Fruit fly (Drosophila melanogaster) whole organism, pupa: ENCODE results near the gene CG42713.
A peak's percentile ranks its signal among the peaks of the same experiment; 100 is the strongest.

Source experiments
- CG10348 ChIP-seq: fragments of 200-800 bp; sonication (Bioruptor generic); IDR thresholded peaks from 2 replicates; pipeline ENCODE4 v1.3.6; 2022; ENCODE audit warnings: missing biosample characterization, missing genetic modification characterization
- CG12605 ChIP-seq: fragments of 200-800 bp; sonication (Bioruptor generic); IDR thresholded peaks from 2 replicates; pipeline ENCODE4 v1.3.6; 2022; ENCODE audit warnings: missing biosample characterization, missing genetic modification characterization
- CG13204 ChIP-seq: fragments of 200-800 bp; sonication (Bioruptor generic); optimal IDR thresholded peaks from 2 replicates; lab custom pipeline; 2018; ENCODE audit warnings: missing biosample characterization, mild to moderate bottlenecking, missing genetic modification characterization, moderate library complexity
- CG14655 ChIP-seq: fragments of 200-800 bp; sonication (Bioruptor generic); optimal IDR thresholded peaks from 3 replicates; lab custom pipeline; 2017; ENCODE audit warnings: mild to moderate bottlenecking, missing biosample characterization, missing genetic modification reagents, missing genetic modification characterization
- CG15710 ChIP-seq: fragments of 200-800 bp; sonication (Bioruptor generic); optimal IDR thresholded peaks from 2 replicates; lab custom pipeline; 2018; ENCODE audit warnings: missing biosample characterization, mild to moderate bottlenecking, missing genetic modification characterization, moderate library complexity
- CG17806 ChIP-seq: fragments of 200-800 bp; sonication (Bioruptor generic); optimal IDR thresholded peaks from 2 replicates; lab custom pipeline; 2018; ENCODE audit warnings: missing biosample characterization, mild to moderate bottlenecking, missing genetic modification characterization, moderate library complexity
- CG32121 ChIP-seq: fragments of 200-800 bp; sonication (Bioruptor generic); IDR thresholded peaks from 2 replicates; pipeline ENCODE4 v1.3.6; 2022; ENCODE audit warnings: missing biosample characterization, missing genetic modification characterization
- CG34367 ChIP-seq: fragments of 200-800 bp; sonication (Bioruptor generic); optimal IDR thresholded peaks from 2 replicates; lab custom pipeline; 2018; ENCODE audit warnings: missing biosample characterization, mild to moderate bottlenecking, missing genetic modification characterization
- CG4496 ChIP-seq: fragments of 200-800 bp; sonication (Bioruptor generic); IDR thresholded peaks from 3 replicates; pipeline ENCODE4 v1.3.6; 2022; ENCODE audit warnings: missing biosample characterization, missing genetic modification characterization
- CG8159 ChIP-seq: fragments of 200-800 bp; sonication (Bioruptor generic); optimal IDR thresholded peaks from 3 replicates; lab custom pipeline; 2018; ENCODE audit warnings: missing biosample characterization, mild to moderate bottlenecking, missing genetic modification characterization, moderate library complexity
- CG8301 ChIP-seq: fragments of 200-800 bp; sonication (Bioruptor generic); optimal IDR thresholded peaks from 2 replicates; lab custom pipeline; 2018; ENCODE audit warnings: missing biosample characterization, mild to moderate bottlenecking, missing genetic modification characterization
- CG9948 ChIP-seq: fragments of 200-800 bp; sonication (Bioruptor generic); optimal IDR thresholded peaks from 2 replicates; lab custom pipeline; 2018; ENCODE audit warnings: missing biosample characterization, mild to moderate bottlenecking, missing genetic modification characterization, moderate library complexity
- D1 ChIP-seq: fragments of 200-800 bp; sonication (Bioruptor generic); optimal IDR thresholded peaks from 2 replicates; lab custom pipeline; 2018; ENCODE audit warnings: missing biosample characterization, mild to moderate bottlenecking, missing genetic modification characterization, moderate library complexity
- EcR ChIP-seq: fragments of 200-800 bp; sonication (Bioruptor generic); optimal IDR thresholded peaks from 3 replicates; lab custom pipeline; 2019; ENCODE audit warnings: missing biosample characterization, missing genetic modification characterization, mild to moderate bottlenecking, moderate library complexity, missing genetic modification reagents
- Ets98B ChIP-seq: fragments of 200-800 bp; sonication (Bioruptor generic); IDR thresholded peaks from 2 replicates; pipeline ENCODE4 v1.3.6; 2022; ENCODE audit warnings: missing biosample characterization, missing genetic modification characterization
- Pif1A ChIP-seq: fragments of 200-800 bp; sonication (Bioruptor generic); optimal IDR thresholded peaks from 3 replicates; lab custom pipeline; 2016; ENCODE audit warnings: missing biosample characterization, missing genetic modification characterization
- Pif1B ChIP-seq: fragments of 200-800 bp; sonication (Bioruptor generic); optimal IDR thresholded peaks from 3 replicates; lab custom pipeline; 2016; ENCODE audit warnings: missing biosample characterization, missing genetic modification characterization
- Snoo ChIP-seq: fragments of 200-800 bp; sonication (Bioruptor generic); optimal IDR thresholded peaks from 3 replicates; lab custom pipeline; 2017; ENCODE audit warnings: missing biosample characterization, mild to moderate bottlenecking, missing genetic modification characterization, inconsistent platforms
- fd96Ca ChIP-seq: fragments of 200-800 bp; sonication (Bioruptor generic); IDR thresholded peaks from 3 replicates; pipeline ENCODE4 v1.3.6; 2022; ENCODE audit warnings: missing biosample characterization, missing genetic modification characterization
- gl ChIP-seq: fragments of 200-800 bp; sonication (Bioruptor generic); optimal IDR thresholded peaks from 2 replicates; lab custom pipeline; 2018; ENCODE audit warnings: missing biosample characterization, mild to moderate bottlenecking, missing genetic modification characterization
- rn ChIP-seq: fragments of 200-800 bp; sonication (Bioruptor generic); IDR thresholded peaks from 2 replicates; pipeline ENCODE4 v1.3.6; 2022; ENCODE audit warnings: missing biosample characterization, missing genetic modification characterization

The CG42713 gene

DNA sequence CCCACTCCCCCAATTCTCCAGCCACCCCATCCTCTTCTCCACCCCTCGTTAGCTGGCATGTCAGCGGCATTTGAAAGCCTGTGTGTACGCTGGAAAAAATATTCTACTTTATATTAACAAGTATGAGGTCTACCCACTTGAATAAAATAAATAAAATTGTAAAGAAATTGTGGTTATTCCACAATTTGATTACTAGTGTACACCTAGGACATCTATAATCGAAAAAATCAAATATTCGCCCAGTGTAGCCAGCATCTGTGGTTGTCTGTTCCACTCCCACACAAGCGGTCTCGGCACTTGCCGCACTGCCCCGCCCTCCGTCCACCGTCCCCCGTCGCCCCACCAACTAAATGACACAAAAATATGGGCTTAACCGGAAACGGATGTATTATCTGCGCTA is 30.5 kb upstream of the CG42713 start:
- peak; percentile 30; the same call in 1 of the 2 replicates for TF ChIP-seq rn (GFP tag; lab: Robert Waterston, UW)
- TF ChIP-seq CG13204 (GFP tag; lab: Kevin White, UChicago): no peak
- no peak for TF ChIP-seq EcR (GFP tag; lab: Kevin White, UChicago)
- peak; percentile 5 for TF ChIP-seq gl (tag; lab: Kevin White, UChicago)
- TF ChIP-seq CG4496 (GFP tag; lab: Robert Waterston, UW): no peak; the same call in 2 of the 3 replicates
- TF ChIP-seq CG12605 (GFP tag; lab: Robert Waterston, UW): no peak
- TF ChIP-seq fd96Ca (GFP tag; lab: Robert Waterston, UW): peak; percentile 68
- TF ChIP-seq CG17806 (tag; lab: Kevin White, UChicago): no peak
- no peak; the same call in 1 of the 2 replicates for TF ChIP-seq CG32121 (GFP tag; lab: Robert Waterston, UW)
- TF ChIP-seq D1 (tag; lab: Kevin White, UChicago): no peak
- TF ChIP-seq Pif1A (GFP tag; lab: Kevin White, UChicago): peak; percentile 37
- no peak for TF ChIP-seq Ets98B (GFP tag; lab: Robert Waterston, UW)
- TF ChIP-seq Pif1B (GFP tag; lab: Kevin White, UChicago): peak; percentile 20
- no peak for TF ChIP-seq CG34367 (tag; lab: Kevin White, UChicago)
- peak; percentile 58 for TF ChIP-seq Snoo (tag; lab: Kevin White, UChicago)
- no peak for TF ChIP-seq CG10348 (GFP tag; lab: Robert Waterston, UW)
- TF ChIP-seq CG15710 (tag; lab: Kevin White, UChicago): peak; percentile 45
- TF ChIP-seq CG9948 (tag; lab: Kevin White, UChicago): peak; percentile 45
- peak; percentile 37 for TF ChIP-seq CG8301 (tag; lab: Kevin White, UChicago)
- peak; percentile 63 for TF ChIP-seq CG8159 (tag; lab: Kevin White, UChicago)
- TF ChIP-seq CG14655 (GFP tag; lab: Kevin White, UChicago): peak; percentile 61

DNA sequence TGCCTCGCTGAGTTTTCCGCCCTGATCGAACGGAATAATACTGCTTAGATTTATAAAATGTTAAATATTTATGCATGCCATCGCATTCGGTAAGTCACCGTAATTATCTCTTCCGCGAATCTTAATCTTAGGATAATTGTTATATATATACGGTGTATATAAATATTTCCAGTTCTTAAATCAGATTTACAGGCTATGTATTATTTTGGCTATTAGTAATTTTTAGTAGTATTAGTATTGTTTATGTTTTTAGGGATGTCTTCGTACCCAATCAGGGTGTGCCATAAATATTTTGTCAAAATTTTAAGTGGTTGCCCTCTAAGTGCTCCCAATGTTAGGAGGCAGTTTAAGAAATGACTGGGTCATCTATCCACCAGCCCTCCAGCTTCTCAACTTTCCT is 28.8 kb upstream of the CG42713 start, which contains the start of gene CG32986:
CG32986 (plus strand) TSS at position 301 of the 400 bp plus-strand sequence.
- TF ChIP-seq CG32121 (GFP tag; lab: Robert Waterston, UW) (no peak), CG17806 (tag; lab: Kevin White, UChicago) (no peak), gl (tag; lab: Kevin White, UChicago) (no peak), EcR (GFP tag; lab: Kevin White, UChicago) (no peak), CG34367 (tag; lab: Kevin White, UChicago) (no peak), CG4496 (GFP tag; lab: Robert Waterston, UW) (no peak)

DNA sequence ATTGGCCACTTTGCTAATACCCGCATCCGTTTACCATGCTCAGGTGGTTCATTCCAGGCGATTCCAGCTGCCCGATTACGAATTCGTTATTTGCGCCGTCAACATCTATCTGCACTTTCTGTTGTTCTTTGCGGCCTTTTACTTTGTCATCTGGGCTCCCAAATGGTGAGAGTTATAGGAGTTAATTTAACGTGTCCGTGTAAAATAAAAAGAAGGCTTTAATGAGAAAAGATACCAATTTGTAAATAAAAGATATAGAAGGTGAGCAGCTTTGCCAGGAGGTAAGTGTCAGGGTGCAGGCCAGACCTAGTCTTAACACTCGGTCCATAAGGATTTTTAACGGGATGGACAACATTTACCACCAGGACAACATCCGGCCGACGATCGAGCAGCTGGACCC is 27.7 kb upstream of the CG42713 start, which contains the start of gene CG32987:
CG32987 (plus strand) TSS at position 301 of the 400 bp plus-strand sequence.
- no peak for TF ChIP-seq gl (tag; lab: Kevin White, UChicago)
- no peak for TF ChIP-seq CG13204 (GFP tag; lab: Kevin White, UChicago)
- no peak for TF ChIP-seq D1 (tag; lab: Kevin White, UChicago)
- TF ChIP-seq Pif1B (GFP tag; lab: Kevin White, UChicago): no peak
- no peak for TF ChIP-seq Ets98B (GFP tag; lab: Robert Waterston, UW)
- TF ChIP-seq CG4496 (GFP tag; lab: Robert Waterston, UW): no peak
- no peak for TF ChIP-seq EcR (GFP tag; lab: Kevin White, UChicago)
- no peak for TF ChIP-seq rn (GFP tag; lab: Robert Waterston, UW)
- TF ChIP-seq CG10348 (GFP tag; lab: Robert Waterston, UW): no peak
- no peak for TF ChIP-seq CG9948 (tag; lab: Kevin White, UChicago)

DNA sequence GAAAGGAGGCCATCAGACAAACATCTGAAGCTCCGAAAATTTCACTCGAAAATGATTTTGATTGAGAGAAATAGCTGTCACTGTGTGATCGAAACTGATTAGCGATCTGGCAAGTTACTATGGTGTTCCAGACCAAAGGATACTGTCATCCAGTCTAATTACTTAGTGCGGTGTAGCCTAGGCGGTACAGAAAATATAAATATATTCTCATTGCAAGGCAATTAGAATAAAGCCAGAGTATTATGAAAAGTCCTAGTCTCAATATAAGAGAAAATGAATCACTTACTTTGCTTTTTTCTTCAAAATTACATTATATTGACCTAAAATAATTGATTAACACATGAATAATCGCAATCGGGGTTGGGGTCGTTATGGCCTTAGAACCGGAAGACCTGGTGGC is 26.7 kb upstream of the CG42713 start, which contains the start of gene CG32988:
CG32988 (plus strand) TSS at position 301 of the 400 bp plus-strand sequence.
- TF ChIP-seq CG34367 (tag; lab: Kevin White, UChicago) (no peak), CG12605 (GFP tag; lab: Robert Waterston, UW) (no peak), CG32121 (GFP tag; lab: Robert Waterston, UW) (no peak), CG4496 (GFP tag; lab: Robert Waterston, UW) (no peak), Pif1A (GFP tag; lab: Kevin White, UChicago) (no peak), Ets98B (GFP tag; lab: Robert Waterston, UW) (no peak), fd96Ca (GFP tag; lab: Robert Waterston, UW) (no peak), Snoo (tag; lab: Kevin White, UChicago) (no peak), CG13204 (GFP tag; lab: Kevin White, UChicago) (no peak), CG8301 (tag; lab: Kevin White, UChicago) (no peak), CG17806 (tag; lab: Kevin White, UChicago) (no peak), CG10348 (GFP tag; lab: Robert Waterston, UW) (no peak), D1 (tag; lab: Kevin White, UChicago) (no peak), gl (tag; lab: Kevin White, UChicago) (no peak), CG8159 (tag; lab: Kevin White, UChicago) (no peak), Pif1B (GFP tag; lab: Kevin White, UChicago) (no peak), CG9948 (tag; lab: Kevin White, UChicago) (no peak), CG14655 (GFP tag; lab: Kevin White, UChicago) (no peak)

DNA sequence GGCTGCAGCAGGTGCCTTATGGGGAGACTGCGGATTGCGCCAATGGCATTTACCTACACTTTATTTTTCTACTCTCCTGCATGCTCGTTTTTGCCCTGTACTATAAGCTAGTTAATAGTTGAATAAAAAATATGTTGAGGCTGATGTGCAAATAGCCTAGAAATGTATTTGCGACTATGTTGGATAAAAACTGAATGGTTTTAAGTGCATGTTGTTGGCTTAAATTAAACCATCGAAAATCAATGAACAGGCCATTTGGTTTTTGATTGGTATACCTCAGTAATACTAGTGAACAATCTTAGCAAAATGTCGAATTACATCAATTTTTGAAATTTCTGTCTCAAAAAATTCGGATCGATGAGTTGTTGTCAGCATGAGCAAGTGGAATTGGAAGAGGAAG is 25.7 kb upstream of the CG42713 start, which contains the start of gene CG32983:
CG32983 (plus strand) TSS at position 301 of the 400 bp plus-strand sequence.
- TF ChIP-seq Ets98B (GFP tag; lab: Robert Waterston, UW) (no peak), CG15710 (tag; lab: Kevin White, UChicago) (no peak), rn (GFP tag; lab: Robert Waterston, UW) (no peak), CG14655 (GFP tag; lab: Kevin White, UChicago) (no peak), CG34367 (tag; lab: Kevin White, UChicago) (no peak), D1 (tag; lab: Kevin White, UChicago) (no peak), Snoo (tag; lab: Kevin White, UChicago) (no peak), CG12605 (GFP tag; lab: Robert Waterston, UW) (no peak), CG8301 (tag; lab: Kevin White, UChicago) (no peak), CG10348 (GFP tag; lab: Robert Waterston, UW) (no peak), fd96Ca (GFP tag; lab: Robert Waterston, UW) (no peak), CG32121 (GFP tag; lab: Robert Waterston, UW) (no peak), CG8159 (tag; lab: Kevin White, UChicago) (no peak), CG9948 (tag; lab: Kevin White, UChicago) (no peak), CG17806 (tag; lab: Kevin White, UChicago) (no peak), Pif1B (GFP tag; lab: Kevin White, UChicago) (no peak), CG13204 (GFP tag; lab: Kevin White, UChicago) (no peak)
